Worm (Caenorhabditis elegans) whole organism, dauer: ENCODE data around the gene Y38H6C.13.
"Not testable (repeated sequence)": the region's sequence is repeated elsewhere in the genome, so short reads cannot be mapped to it uniquely, and the experiment has no call there.

Source experiments
- unc-62 ChIP-seq: sonication (generic microtip); optimal IDR thresholded peaks from 2 replicates; lab custom pipeline; 2017; ENCODE audit warnings: missing biosample characterization, missing genetic modification reagents, missing genetic modification characterization

The Y38H6C.13 gene

DNA sequence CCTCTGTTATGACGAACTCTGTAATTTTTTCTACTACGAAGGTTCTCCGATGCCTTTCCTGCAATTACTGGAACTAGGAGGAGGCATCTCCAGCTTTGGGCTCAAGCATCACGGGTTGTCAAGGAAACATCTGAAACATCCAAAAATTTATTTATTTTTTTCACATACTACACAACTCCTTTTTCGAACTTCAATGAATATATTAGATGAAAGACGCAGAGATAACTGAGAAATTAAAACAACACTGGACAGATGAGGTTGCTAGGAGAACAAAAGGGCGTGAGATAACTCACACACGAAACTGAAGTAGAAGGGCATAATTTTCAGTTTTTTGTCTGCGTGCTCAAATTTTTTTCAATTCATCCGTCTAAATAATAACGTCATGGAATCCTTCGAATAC, at the start of gene Y38H6C.13:
Gene Y38H6C.13, plus strand, starts transcription at position 301 of the 400 bp plus-strand sequence.
- no peak for TF ChIP-seq unc-62

DNA sequence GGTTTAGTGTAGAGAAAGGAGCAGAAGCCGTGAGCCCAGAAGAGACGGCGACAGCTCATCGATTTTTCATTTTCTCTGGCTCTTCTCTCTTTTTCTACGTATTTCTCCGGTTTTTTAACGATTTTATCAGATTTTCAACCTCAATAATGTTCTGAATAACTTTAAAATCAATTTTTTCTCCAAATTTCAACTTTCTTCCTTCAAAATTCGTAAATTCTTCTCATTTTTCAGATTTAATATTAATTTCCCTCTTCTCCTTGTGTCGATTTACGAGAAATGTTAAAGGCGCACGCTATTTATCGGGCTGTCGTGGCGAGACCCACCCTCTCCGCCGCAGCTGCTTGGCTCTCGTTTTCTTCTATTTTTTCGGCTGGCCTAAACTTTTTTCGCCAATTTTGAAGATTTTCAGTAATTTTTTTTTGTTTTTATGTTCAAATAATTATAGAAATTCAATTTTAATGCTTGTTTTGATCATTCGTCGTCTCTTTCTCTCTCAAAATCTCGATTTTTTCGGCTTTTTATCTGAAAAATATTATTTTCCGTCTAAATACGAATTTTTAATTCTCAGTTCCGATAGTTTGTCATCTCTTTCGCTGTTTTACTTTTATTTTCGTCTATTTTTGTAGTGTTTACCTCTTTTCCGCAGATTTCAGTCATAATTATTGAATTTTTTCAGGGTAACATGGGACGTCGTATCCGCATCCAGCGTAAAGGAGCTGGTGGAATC, 48.4 kb upstream of the Y38H6C.13 start, which contains the start of the genes calf-1 and rpl-2:
Gene calf-1, minus strand, starts transcription at position 77 of the 727 bp plus-strand sequence.
Gene rpl-2, plus strand, starts transcription at position 677 of the 727 bp plus-strand sequence.
- TF ChIP-seq unc-62 = no peak

DNA sequence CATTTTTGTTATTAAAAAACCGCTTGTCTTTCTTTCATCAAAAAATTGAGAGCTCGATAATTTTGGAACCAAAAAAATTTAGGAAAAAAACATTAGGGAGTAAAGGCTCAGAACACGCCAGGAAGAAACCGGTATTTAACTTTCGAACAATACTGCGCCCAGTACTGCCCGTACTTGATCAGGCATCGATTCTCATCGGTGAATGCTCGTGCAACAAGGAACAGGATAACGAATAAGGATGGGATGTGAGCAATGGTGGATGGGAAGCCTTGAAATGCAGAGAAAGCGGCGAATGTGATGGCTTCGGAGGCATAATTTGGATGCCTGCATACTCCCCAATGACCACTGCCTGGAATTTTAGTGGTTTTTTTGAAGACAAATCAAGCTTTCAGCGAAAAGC, 46.8 kb upstream of the Y38H6C.13 start:
- TF ChIP-seq unc-62 = no peak

DNA sequence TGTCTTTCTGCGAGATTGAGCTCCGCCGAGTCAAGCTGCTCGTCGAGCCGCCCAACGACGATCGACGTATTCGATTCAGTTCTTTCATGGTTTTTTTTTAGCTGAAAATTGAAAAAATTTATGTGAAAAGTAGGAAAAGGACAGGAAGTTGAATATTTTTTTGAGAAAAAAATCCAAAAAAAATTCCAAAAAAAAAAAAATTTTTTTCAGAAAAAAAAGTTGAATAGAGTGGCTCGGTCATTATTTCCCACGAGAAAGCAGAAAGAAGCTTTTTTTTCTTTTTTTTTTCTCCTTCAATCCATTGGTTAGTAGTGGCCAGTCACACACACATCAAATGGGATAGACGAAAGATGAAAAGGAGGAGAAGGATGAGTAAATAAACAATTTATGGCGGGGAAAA, 42.3 kb upstream of the Y38H6C.13 start, which contains the start of gene dhcr-7:
Gene dhcr-7, minus strand, starts transcription at position 101 of the 400 bp plus-strand sequence.
- no peak for TF ChIP-seq unc-62

DNA sequence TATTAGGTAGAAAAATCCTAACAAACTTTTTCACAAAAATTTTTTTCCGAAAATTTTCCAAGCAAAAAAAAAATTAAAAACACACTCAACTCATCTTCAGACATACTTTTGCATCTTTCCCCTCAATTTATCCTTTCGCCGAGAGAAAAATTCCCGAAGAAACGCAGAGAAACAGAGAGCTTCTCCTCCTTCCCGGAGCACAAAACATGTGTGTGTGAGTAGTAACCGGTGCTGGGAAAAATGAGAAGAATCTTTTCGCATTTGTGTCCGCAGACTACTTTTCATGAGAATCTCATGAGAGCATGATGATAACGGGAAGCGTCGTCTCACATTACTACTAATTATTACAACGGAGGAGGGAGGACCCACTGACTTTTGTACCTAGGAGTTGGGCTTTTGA, 41.0 kb upstream of the Y38H6C.13 start:
- TF ChIP-seq unc-62 = no peak

DNA sequence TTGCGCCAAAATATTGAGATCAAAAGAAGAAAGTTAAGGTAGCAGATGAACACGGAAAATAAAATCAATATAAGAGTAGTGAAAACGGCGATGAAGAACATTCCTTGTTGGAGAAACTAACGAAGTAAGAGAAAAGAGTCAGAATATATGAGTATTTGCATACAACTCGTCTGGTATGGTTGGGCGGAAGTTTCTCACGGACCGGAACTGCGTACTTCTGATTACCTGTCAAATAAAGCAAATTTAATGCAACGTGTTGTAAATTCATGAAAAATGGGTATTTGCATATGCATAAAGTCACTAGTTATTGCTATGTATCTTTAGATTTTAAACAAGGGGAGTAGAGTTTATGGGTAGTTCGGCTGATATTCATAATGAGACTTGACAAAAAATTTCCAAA, 38.5 kb upstream of the Y38H6C.13 start, which contains the start of gene srbc-78:
Gene srbc-78, minus strand, starts transcription at position 101 of the 400 bp plus-strand sequence.
- TF ChIP-seq unc-62 = no peak

DNA sequence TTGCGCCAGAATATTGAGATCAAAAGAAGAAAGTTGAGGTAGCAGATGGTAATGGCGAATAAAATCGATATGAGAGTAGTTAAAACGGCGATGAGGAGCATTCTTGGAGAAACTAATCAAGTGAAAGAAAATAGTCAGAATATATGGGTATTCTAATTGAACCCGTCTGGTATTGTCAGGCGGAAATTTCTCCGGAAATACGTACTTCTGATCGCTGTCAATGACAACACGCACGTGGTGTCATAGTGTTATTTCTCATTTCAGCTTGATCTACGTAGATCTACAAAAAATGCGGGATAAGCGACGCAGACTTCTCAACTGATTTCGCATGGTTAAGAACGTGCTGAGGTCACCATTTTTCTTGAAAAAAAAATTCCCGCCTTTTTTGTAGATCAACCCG, 35.2 kb upstream of the Y38H6C.13 start, which contains the start of gene srbc-79:
Gene srbc-79, minus strand, starts transcription at position 101 of the 400 bp plus-strand sequence.
- no peak for TF ChIP-seq unc-62

DNA sequence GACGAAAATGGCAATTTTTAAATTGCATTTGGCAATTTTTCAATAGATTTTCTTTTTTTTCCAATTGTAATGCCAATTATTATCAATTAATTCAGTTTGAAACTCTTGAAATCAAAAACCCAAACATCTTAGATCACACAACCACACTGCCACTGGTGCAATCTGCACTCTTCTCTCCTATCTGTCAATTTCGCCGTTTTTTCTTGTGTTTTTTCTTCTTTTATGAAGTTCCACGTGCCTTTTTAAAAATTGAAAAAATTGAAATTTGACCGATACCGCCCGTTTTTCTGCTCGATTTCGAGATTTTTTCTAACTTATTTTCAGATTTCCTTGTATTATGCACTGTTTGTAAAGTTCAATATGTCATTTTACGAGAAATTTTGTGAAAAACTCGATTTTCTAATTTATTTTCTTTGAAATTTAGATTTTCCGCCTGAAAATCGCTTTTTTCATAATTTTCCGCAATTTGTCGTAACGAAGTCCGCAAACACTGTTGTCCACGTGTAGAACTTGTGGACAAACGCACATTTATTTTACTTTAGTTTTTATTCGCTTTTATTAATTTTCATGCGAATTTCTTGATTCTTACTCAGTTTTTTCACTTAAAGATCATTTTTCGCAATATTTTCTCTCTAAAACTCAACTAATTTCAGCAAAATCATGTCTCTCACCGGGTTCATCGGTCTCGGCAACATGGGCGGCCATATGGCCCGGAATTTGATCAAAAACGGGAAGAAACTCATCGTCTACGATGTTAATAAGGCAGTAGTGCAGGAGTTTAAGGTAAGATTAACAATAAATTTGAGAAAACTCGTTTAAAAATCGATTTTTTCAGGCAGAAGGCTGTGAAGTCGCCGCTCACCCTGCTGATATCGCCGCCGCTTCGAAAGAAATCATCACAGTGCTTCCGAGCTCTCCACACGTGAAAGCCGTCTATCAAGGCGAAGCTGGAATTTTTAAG, 34.0 kb upstream of the Y38H6C.13 start, which contains the start of gene B0250.5:
Gene B0250.5, plus strand, starts transcription at position 654 of the 961 bp plus-strand sequence.
- TF ChIP-seq unc-62 = no peak

DNA sequence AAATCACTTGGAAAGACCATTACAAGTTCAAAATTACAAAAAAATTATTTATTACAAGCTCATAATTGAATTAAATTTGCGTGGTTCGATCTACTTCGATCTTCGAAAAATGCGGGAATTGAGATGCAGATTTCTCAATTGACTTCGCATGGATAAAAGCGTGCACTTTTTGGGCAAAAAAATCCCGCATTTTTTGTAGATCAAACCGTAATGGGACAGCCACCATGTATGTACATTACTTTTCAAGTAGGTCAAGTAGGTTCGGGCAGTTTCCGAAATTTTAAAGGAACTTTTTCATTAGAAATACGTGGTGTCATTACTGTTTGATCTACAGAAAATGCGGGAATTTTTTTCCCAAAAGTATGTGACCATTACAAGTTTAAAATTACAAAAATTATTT, 30.1 kb upstream of the Y38H6C.13 start:
- TF ChIP-seq unc-62 = no peak

DNA sequence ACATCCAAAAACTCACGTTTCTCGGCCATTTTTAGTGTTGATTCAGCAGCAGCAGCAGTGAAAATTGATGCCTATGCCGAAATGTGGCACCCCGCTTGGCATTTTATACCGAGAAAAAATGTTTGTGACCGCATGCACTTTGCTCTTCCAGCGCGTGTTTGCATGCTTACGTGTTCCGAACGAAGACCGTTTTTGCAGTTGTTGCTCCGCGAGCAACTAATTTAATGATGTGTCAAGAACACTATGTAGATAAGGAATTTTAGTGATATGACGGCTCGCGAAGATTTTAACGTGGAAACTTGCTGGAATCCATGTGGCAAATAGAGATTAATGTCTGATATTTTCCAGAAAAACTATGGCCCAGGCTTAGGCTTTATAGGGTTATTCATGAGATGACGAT, 28.6 kb upstream of the Y38H6C.13 start, which contains the start of gene dct-16:
Gene dct-16, minus strand, starts transcription at position 78 of the 400 bp plus-strand sequence.
- no peak for TF ChIP-seq unc-62

DNA sequence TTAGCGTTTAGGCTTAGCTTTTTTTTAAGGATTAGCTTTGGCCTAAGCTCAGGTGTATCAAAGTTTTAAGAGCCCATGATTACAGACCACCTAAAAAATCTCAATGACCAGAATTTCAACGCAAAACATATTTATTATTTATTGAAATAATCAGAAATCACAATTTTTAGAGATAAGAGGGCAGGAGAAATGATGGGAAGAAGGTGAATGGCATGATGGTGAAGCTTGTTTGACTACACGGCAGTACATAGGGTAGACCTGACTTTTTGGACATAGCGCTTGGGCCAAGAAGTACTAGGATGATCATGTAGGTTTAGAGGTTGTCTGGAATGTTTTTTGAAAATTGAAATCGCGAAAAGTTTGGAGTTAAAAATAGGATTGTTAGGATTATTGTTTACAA, 28.0 kb upstream of the Y38H6C.13 start:
- TF ChIP-seq unc-62 = no peak

DNA sequence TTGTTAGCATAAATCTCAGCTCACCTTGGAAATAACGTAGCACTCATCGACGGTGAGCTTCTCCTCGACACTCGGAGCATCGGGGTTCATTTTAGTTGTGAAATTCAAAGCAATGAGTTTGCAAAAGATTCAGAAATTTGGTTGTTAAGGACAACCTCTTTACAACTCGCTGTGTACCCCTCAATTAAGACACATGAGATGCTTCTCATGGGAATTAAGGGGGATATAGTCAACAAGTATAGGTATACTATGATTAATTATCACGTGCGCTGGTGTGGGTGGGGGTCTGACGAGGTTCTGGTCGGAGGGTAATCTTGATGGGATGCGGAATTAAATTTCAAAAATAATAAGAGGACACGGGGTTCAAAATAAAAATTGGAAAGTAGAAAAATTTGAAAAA, 27.2 kb upstream of the Y38H6C.13 start, which contains the start of gene dct-14:
Gene dct-14, minus strand, starts transcription at position 101 of the 400 bp plus-strand sequence.
- no peak for TF ChIP-seq unc-62

DNA sequence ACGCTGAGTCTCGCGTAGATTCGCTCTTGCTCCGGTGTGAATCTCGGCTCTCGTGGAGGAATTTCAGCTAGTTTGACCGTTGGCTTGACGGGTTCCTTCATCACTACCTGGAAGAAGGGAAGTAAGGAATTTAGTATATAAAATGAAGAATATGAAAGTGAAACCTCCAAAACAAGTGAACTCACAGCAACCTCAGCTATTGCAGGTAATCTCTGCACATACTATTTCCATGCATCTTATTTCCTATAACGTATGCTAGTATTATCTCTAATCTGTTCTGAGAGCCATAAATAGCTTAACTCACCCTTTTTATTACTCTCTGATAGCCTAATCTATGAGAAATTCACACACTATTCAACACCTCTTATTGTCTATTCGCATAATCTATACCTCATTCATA, 22.6 kb upstream of the Y38H6C.13 start, which contains the start of gene Y38H6C.4:
Gene Y38H6C.4, minus strand, starts transcription at position 101 of the 400 bp plus-strand sequence.
- TF ChIP-seq unc-62 = no peak

DNA sequence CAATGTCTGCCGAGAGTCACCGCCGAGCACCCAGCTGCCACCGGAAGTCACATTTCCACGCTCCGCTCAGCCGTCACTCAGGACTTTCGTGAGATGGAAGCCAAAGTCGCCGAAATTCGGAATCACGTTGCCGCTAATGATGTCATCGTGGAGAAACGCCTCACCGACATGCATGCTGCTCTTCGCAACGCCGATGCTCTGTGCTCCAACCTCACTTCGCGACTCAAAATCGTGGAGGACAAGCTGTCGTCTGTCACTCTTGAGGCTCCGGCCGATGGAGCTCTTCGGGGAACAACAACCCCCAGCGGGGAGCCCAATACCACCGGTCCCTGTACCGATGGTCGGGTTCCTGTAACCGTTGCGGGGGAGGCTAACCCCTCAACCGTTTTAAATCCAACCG, 21.1 kb upstream of the Y38H6C.13 start:
- no peak for TF ChIP-seq unc-62

DNA sequence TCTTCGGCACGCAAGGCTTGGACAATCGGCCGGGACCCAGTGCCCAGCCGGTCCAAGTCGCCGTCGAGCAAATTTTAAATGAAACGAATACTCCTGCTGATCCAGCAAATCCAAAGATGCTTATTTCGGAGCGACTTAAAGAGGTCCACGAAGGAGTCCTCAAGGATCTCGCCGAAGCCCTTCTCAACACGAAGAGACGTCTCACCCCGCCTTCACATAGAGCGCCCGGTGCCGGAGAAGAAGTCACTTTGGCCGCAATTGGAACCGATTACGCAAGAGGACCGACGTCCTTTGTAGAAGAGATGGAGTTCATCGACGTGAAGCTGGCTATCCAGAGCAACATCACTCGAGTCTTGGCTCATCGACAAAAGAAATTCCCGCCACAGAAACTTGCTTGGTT, 18.2 kb upstream of the Y38H6C.13 start:
- TF ChIP-seq unc-62 = no peak

DNA sequence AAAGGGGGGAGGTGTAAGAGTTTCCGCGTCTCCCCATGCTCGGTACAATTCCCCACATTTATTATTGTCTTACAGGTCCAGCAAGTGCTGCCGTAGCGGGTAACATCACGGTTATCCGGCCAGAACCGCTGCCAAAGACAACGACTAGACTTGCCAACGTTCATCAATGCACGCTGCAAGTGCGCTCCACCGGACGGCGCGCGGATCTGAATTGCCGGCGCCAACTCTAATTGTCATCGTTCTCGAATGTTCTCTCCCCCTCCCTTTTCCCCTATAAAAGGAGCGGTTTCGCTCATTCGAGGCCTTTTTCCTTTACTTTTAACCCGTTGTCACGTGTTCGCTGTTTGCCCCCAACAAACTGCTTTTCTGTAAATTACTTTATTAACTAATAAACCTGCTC, 13.9 kb upstream of the Y38H6C.13 start, which contains the start of gene Y38H6C.8:
Gene Y38H6C.8, plus strand, starts transcription at position 301 of the 400 bp plus-strand sequence.
- TF ChIP-seq unc-62 = not testable (repeated sequence)

DNA sequence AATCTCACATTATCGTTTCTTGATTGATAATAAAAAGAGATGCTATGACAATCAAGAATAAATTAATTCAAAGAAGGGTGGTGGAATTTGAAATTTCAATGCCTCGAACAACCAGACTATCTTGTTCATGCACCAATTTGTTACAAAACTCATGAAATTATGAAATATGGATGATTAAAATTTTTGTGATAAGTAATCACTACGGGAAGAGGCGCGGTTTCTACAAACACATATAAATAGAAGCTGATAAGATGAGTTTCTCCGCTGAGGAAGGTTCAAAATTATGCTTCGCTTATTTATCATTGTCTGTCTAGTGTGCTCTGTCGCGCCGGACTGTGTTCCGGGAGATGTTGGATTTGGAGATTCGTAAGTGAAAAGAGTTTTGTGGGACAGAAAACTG, 13.1 kb upstream of the Y38H6C.13 start:
- no peak for TF ChIP-seq unc-62
